Worm (Caenorhabditis elegans): ENCODE results near the gene F55H2.5.
A peak's percentile ranks its signal among the peaks of the same experiment; 100 is the strongest.

DNA sequence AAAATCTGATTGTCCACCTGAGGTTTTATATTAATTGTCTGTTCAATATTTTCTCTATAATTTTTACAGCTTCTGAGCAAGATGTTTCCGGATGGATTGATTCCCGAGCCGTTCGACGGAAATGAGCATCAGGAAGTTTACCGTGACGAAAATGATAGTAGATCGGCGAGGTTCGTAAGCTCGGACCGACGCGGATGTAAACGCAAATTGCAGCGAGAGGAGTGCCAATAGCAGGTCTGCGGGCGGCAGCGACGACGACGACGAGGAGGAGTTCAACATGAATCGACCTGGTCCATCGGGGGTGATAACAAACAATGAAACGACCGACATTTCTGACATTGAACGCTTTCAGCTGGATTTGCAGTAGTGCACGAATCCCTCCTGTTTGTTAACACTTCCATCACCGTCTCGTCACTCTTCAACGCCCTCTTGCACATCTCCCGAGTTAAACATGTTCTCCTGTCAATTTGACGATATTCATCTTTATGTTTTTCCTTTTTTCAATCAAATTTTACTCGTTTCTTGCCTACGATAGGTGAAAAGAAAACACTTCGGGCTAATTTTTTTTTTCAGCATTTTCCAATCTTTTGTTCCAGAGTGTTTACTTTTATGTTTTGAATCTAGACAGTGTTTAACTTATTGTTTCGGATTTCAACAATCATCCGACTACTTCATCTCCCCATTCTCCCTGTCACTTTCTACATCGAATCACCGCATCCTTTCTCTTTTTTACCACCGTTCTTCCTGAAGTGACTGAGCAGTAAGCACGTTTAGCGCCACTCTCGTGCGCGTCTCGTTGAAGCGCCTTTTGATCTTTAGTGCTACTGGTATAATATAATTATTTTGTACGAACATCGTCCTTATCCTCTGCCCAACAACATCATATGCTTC lies 49.1 kb upstream of the F55H2.5 start:
- TF ChIP-seq ccch-3 (GFP tag; optimal IDR thresholded peaks at IDR 0.05) = no peak
- no peak for TF ChIP-seq nfya-1 (tag; optimal IDR thresholded peaks at IDR 0.05; ENCODE audit: borderline replicate concordance, insufficient read depth)
- TF ChIP-seq ceh-91 (GFP tag; IDR thresholded peaks at IDR 0.05) = no peak
- no peak for TF ChIP-seq snpc-1.1 (tag; optimal IDR thresholded peaks at IDR 0.05; ENCODE audit: insufficient read depth)
- no peak for TF ChIP-seq C06A6.2 (GFP tag; conservative IDR thresholded peaks at IDR 0.05)
- TF ChIP-seq zfh-2 (GFP tag; conservative IDR thresholded peaks at IDR 0.05) = peak; percentile 59
- TF ChIP-seq madf-3 (GFP tag; IDR thresholded peaks at IDR 0.05) = no peak
- TF ChIP-seq egl-18 (GFP tag; IDR thresholded peaks at IDR 0.05) = no peak
- TF ChIP-seq hlh-12 (tag; optimal IDR thresholded peaks at IDR 0.05) = no peak

Measured in whole organism, young adult.